Worm (Caenorhabditis elegans): Measurements from ENCODE around the gene gcy-18.

DNA sequence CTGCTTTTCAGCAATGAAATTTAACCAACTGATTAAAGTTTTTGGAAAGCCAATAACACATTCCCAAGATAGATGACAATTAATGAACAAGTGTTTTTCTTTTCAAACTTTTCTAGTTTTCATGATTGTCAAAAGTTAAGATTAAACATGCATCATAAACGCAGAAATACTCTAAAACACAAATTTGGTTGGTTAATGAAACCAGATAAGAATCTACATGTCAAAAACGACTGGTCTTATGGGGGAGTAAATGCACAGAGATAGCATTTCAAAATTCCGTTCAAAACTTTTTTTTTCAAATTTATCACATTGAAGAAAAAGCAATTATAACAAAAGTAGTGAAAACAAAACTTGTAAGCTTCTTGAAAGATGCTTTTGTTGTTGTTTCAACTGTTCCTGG lies 43.8 kb downstream of the gcy-18 start:
- no peak for TF ChIP-seq tra-4 (tag; optimal IDR thresholded peaks at IDR 0.05)
- no peak for TF ChIP-seq aly-1 (tag; optimal IDR thresholded peaks at IDR 0.05)
- no peak for TF ChIP-seq ama-1 (optimal IDR thresholded peaks at IDR 0.05)
- TF ChIP-seq F13C5.2 (tag; optimal IDR thresholded peaks at IDR 0.05), result no peak
- TF ChIP-seq flt-1 (GFP tag; IDR thresholded peaks at IDR 0.05), result no peak
- no peak for TF ChIP-seq B0310.2 (tag; optimal IDR thresholded peaks at IDR 0.05)
- no peak for TF ChIP-seq sea-1 (GFP tag; conservative IDR thresholded peaks at IDR 0.05)
- TF ChIP-seq scrt-1 (GFP tag; IDR thresholded peaks at IDR 0.05), result no peak
- no peak for TF ChIP-seq hmbx-1 (tag; optimal IDR thresholded peaks at IDR 0.05)
- no peak for TF ChIP-seq hnd-1 (tag; optimal IDR thresholded peaks at IDR 0.05)
- no peak for TF ChIP-seq pes-1 (GFP tag; IDR thresholded peaks at IDR 0.05)
